Fruit fly (Drosophila melanogaster) whole organism, embryonic: ENCODE measurements around the gene ct.

Experiments used
- Bgb ChIP-seq: fragments of 200-800 bp; sonication (Bioruptor generic); IDR thresholded peaks from 2 replicates; pipeline ENCODE4 v1.3.6; 2022; ENCODE audit warnings: missing biosample characterization, missing genetic modification characterization; ENCODE audit not compliant: partially characterized antibody
- CG1024 ChIP-seq: fragments of 200-800 bp; sonication (Bioruptor generic); IDR thresholded peaks from 2 replicates; pipeline ENCODE4 v1.3.6; 2022; ENCODE audit warnings: missing biosample characterization, missing genetic modification characterization
- CG10543 ChIP-seq: fragments of 200-800 bp; sonication (Bioruptor generic); optimal IDR thresholded peaks from 3 replicates; lab custom pipeline; 2017; ENCODE audit warnings: missing biosample characterization, mild to moderate bottlenecking, missing genetic modification characterization, moderate library complexity
- CG11560 ChIP-seq: fragments of 200-800 bp; sonication (Bioruptor generic); IDR thresholded peaks from 3 replicates; pipeline ENCODE4 v1.3.6; 2022; ENCODE audit warnings: missing biosample characterization, missing genetic modification characterization
- CG12219 ChIP-seq: fragments of 200-800 bp; sonication (Bioruptor generic); optimal IDR thresholded peaks from 3 replicates; lab custom pipeline; 2018; ENCODE audit warnings: missing biosample characterization, mild to moderate bottlenecking, missing genetic modification characterization
- CG12942 ChIP-seq: fragments of 200-800 bp; sonication (Bioruptor generic); optimal IDR thresholded peaks from 3 replicates; lab custom pipeline; 2016; ENCODE audit warnings: missing biosample characterization, missing genetic modification characterization
- CG13624 ChIP-seq: fragments of 200-800 bp; sonication (Bioruptor generic); optimal IDR thresholded peaks from 2 replicates; lab custom pipeline; 2016; ENCODE audit warnings: missing biosample characterization, missing genetic modification characterization
- CG14050 ChIP-seq: fragments of 200-800 bp; sonication (Bioruptor generic); IDR thresholded peaks from 3 replicates; pipeline ENCODE4 v1.3.6; 2022; ENCODE audit warnings: missing biosample characterization, missing genetic modification characterization
- CG17385 ChIP-seq: fragments of 200-800 bp; sonication (Bioruptor generic); optimal IDR thresholded peaks from 3 replicates; lab custom pipeline; 2018; ENCODE audit warnings: missing biosample characterization, mild to moderate bottlenecking, missing genetic modification characterization
- CG17568 ChIP-seq: fragments of 200-800 bp; sonication (Bioruptor generic); optimal IDR thresholded peaks from 2 replicates; lab custom pipeline; 2018; ENCODE audit warnings: missing biosample characterization, mild to moderate bottlenecking, missing genetic modification characterization, moderate library complexity
- CG2116 ChIP-seq: fragments of 200-800 bp; sonication (Bioruptor generic); optimal IDR thresholded peaks from 3 replicates; lab custom pipeline; 2018; ENCODE audit warnings: missing biosample characterization, mild to moderate bottlenecking, missing genetic modification characterization
- CG31388 ChIP-seq: fragments of 200-800 bp; sonication (Bioruptor generic); optimal IDR thresholded peaks from 2 replicates; lab custom pipeline; 2016; ENCODE audit warnings: missing biosample characterization, missing genetic modification characterization
- CG6689 ChIP-seq: fragments of 200-800 bp; sonication (Bioruptor generic); IDR thresholded peaks from 2 replicates; pipeline ENCODE4 v1.3.6; 2022; ENCODE audit warnings: missing biosample characterization, missing genetic modification characterization
- CG7987 ChIP-seq: fragments of 200-800 bp; sonication (Bioruptor generic); optimal IDR thresholded peaks from 2 replicates; lab custom pipeline; 2018; ENCODE audit warnings: missing biosample characterization, mild to moderate bottlenecking, missing genetic modification characterization, moderate library complexity
- CG8359 ChIP-seq: fragments of 200-800 bp; sonication (Bioruptor generic); optimal IDR thresholded peaks from 2 replicates; lab custom pipeline; 2017; ENCODE audit warnings: missing biosample characterization, mild to moderate bottlenecking, missing genetic modification characterization, borderline replicate concordance
- CG8924 ChIP-seq: fragments of 200-800 bp; optimal IDR thresholded peaks from 3 replicates; lab custom pipeline; 2019; ENCODE audit warnings: missing biosample characterization, mild to moderate bottlenecking, missing genetic modification characterization, moderate library complexity
- CkIIα-i1 ChIP-seq: fragments of 200-800 bp; sonication (Bioruptor generic); IDR thresholded peaks from 2 replicates; pipeline ENCODE4 v1.3.6; 2022; ENCODE audit warnings: missing biosample characterization, missing genetic modification characterization
- Dad ChIP-seq: fragments of 200-800 bp; sonication (Bioruptor generic); optimal IDR thresholded peaks from 3 replicates; lab custom pipeline; 2016; ENCODE audit warnings: missing biosample characterization, missing genetic modification characterization
- Dbx ChIP-seq: fragments of 200-800 bp; sonication (Bioruptor generic); IDR thresholded peaks from 3 replicates; pipeline ENCODE4 v1.3.6; 2022; ENCODE audit warnings: missing biosample characterization, missing genetic modification characterization
- Dip2 ChIP-seq: fragments of 200-800 bp; sonication (Bioruptor generic); IDR thresholded peaks from 2 replicates; pipeline ENCODE4 v1.3.6; 2022; ENCODE audit warnings: missing biosample characterization, missing genetic modification characterization
- Doc2 ChIP-seq: fragments of 200-800 bp; sonication (Bioruptor generic); IDR thresholded peaks from 2 replicates; pipeline ENCODE4 v1.3.6; 2022; ENCODE audit warnings: missing biosample characterization, missing genetic modification characterization
- Doc3 ChIP-seq: fragments of 200-800 bp; sonication (Bioruptor generic); IDR thresholded peaks from 3 replicates; pipeline ENCODE4 v1.3.6; 2022; ENCODE audit warnings: missing biosample characterization, missing genetic modification characterization; ENCODE audit not compliant: partially characterized antibody
- Eip74EF ChIP-seq, 2 experiments: fragments of 200-800 bp in 1 of 2; fragments of >200 bp in 1 of 2; sonication (Bioruptor generic) in 1 of 2; optimal IDR thresholded peaks; 2 replicates each; lab custom pipeline; 2017 to 2019; ENCODE audit warnings: missing biosample characterization in 2 of 2, missing genetic modification characterization in 2 of 2, mild to moderate bottlenecking in 1 of 2, moderate library complexity in 1 of 2
- Gsc ChIP-seq: fragments of 200-800 bp; sonication (Bioruptor generic); IDR thresholded peaks from 2 replicates; pipeline ENCODE4 v1.3.6; 2022; ENCODE audit warnings: missing biosample characterization, missing genetic modification characterization
- HLH54F ChIP-seq: fragments of 200-800 bp; sonication (Bioruptor generic); optimal IDR thresholded peaks from 3 replicates; lab custom pipeline; 2016; ENCODE audit warnings: missing biosample characterization, missing genetic modification characterization
- Hr78 ChIP-seq, 2 experiments: fragments of 200-800 bp in 1 of 2; fragments of >200 bp in 1 of 2; sonication (Bioruptor generic) in 1 of 2; optimal IDR thresholded peaks; 2 replicates each; lab custom pipeline; 2017 to 2019; ENCODE audit warnings: missing biosample characterization in 2 of 2, missing genetic modification characterization in 2 of 2, mild to moderate bottlenecking in 1 of 2, moderate library complexity in 1 of 2
- Jarid2 ChIP-seq: fragments of 200-800 bp; sonication (Bioruptor generic); optimal IDR thresholded peaks from 3 replicates; lab custom pipeline; 2017; ENCODE audit warnings: mild to moderate bottlenecking, missing biosample characterization, missing genetic modification reagents, missing genetic modification characterization
- MTF-1 ChIP-seq: fragments of 200-800 bp; sonication (Bioruptor generic); optimal IDR thresholded peaks from 2 replicates; lab custom pipeline; 2018; ENCODE audit warnings: missing biosample characterization, mild to moderate bottlenecking, missing genetic modification characterization, borderline replicate concordance
- PHDP ChIP-seq: fragments of 200-800 bp; sonication (Bioruptor generic); optimal IDR thresholded peaks from 3 replicates; lab custom pipeline; 2018; ENCODE audit warnings: missing biosample characterization, mild to moderate bottlenecking, missing genetic modification characterization, moderate library complexity
- Scr ChIP-seq: fragments of 200-800 bp; sonication (Bioruptor generic); IDR thresholded peaks from 2 replicates; pipeline ENCODE4 v1.3.6; 2022; ENCODE audit warnings: missing biosample characterization, missing genetic modification characterization; ENCODE audit not compliant: partially characterized antibody
- Stat92E ChIP-seq, 3 experiments: fragments of >200 bp in 2 of 3; fragments of 200-800 bp in 1 of 3; sonication (Bioruptor generic) in 1 of 3; optimal IDR thresholded peaks; 2 replicates each; lab custom pipeline; 2017 to 2019; ENCODE audit warnings: missing biosample characterization in 3 of 3, missing genetic modification characterization in 3 of 3, mild to moderate bottlenecking in 1 of 3, moderate library complexity in 1 of 3
- YL-1 ChIP-seq: fragments of 200-800 bp; sonication (Bioruptor generic); optimal IDR thresholded peaks from 3 replicates; lab custom pipeline; 2017; ENCODE audit warnings: missing biosample characterization, mild to moderate bottlenecking, missing genetic modification characterization
- br ChIP-seq: fragments of >200 bp; optimal IDR thresholded peaks from 2 replicates; lab custom pipeline; 2017
- cad ChIP-seq: fragments of >200 bp; optimal IDR thresholded peaks from 2 replicates; lab custom pipeline; 2017; ENCODE audit warnings: missing biosample characterization, missing genetic modification characterization
- croc ChIP-seq: fragments of 200-800 bp; sonication (Bioruptor generic); conservative IDR thresholded peaks from 3 replicates; pipeline ENCODE4 v1.3.6; 2022; ENCODE audit warnings: missing biosample characterization, missing genetic modification characterization
- cwo ChIP-seq: fragments of 200-800 bp; sonication (Bioruptor generic); optimal IDR thresholded peaks from 3 replicates; lab custom pipeline; 2017; ENCODE audit warnings: missing biosample characterization, missing genetic modification characterization, mild to moderate bottlenecking, moderate library complexity, missing genetic modification reagents
- ftz-f1 ChIP-seq: fragments of 200-800 bp; sonication (Bioruptor generic); optimal IDR thresholded peaks from 2 replicates; lab custom pipeline; 2016; ENCODE audit warnings: missing biosample characterization, missing genetic modification characterization
- kni ChIP-seq: fragments of 200-800 bp; sonication (Bioruptor generic); optimal IDR thresholded peaks from 3 replicates; lab custom pipeline; 2017; ENCODE audit warnings: mild to moderate bottlenecking, missing biosample characterization, missing genetic modification reagents, missing genetic modification characterization
- lab ChIP-seq: fragments of 200-800 bp; sonication (Bioruptor generic); optimal IDR thresholded peaks from 3 replicates; lab custom pipeline; 2017; ENCODE audit warnings: missing biosample characterization, missing genetic modification characterization, mild to moderate bottlenecking, moderate library complexity, missing genetic modification reagents
- lmd ChIP-seq: fragments of 200-800 bp; sonication (Bioruptor generic); IDR thresholded peaks from 2 replicates; pipeline ENCODE4 v1.3.6; 2022; ENCODE audit warnings: missing biosample characterization, missing genetic modification characterization
- lola ChIP-seq, 3 experiments: fragments of >200 bp in 2 of 3; fragments of 200-800 bp in 1 of 3; sonication (Bioruptor generic) in 1 of 3; optimal IDR thresholded peaks; 2 replicates each; lab custom pipeline; 2017 to 2019; ENCODE audit warnings: missing biosample characterization in 3 of 3, missing genetic modification characterization in 3 of 3, mild to moderate bottlenecking in 1 of 3, moderate library complexity in 1 of 3
- nerfin-2 ChIP-seq: fragments of 200-800 bp; sonication (Bioruptor generic); IDR thresholded peaks from 2 replicates; pipeline ENCODE4 v1.3.6; 2022; ENCODE audit warnings: missing biosample characterization, missing genetic modification characterization; ENCODE audit not compliant: partially characterized antibody
- pita ChIP-seq: fragments of 200-800 bp; sonication (Bioruptor generic); optimal IDR thresholded peaks from 2 replicates; lab custom pipeline; 2017; ENCODE audit warnings: missing biosample characterization, mild to moderate bottlenecking, missing genetic modification characterization
- seq ChIP-seq: fragments of 200-800 bp; sonication (Bioruptor generic); IDR thresholded peaks from 2 replicates; pipeline ENCODE4 v1.3.6; 2022; ENCODE audit warnings: missing biosample characterization, missing genetic modification characterization
- sim ChIP-seq: fragments of 200-800 bp; sonication (Bioruptor generic); IDR thresholded peaks from 2 replicates; pipeline ENCODE4 v1.3.6; 2022; ENCODE audit warnings: missing biosample characterization, missing genetic modification characterization
- tll ChIP-seq, 2 experiments: fragments of 200-800 bp in 1 of 2; fragments of >200 bp in 1 of 2; sonication (Bioruptor generic) in 1 of 2; optimal IDR thresholded peaks; 2 replicates each; lab custom pipeline; 2017 to 2019; ENCODE audit warnings: missing biosample characterization in 2 of 2, missing genetic modification characterization in 2 of 2, mild to moderate bottlenecking in 1 of 2, moderate library complexity in 1 of 2
- vfl ChIP-seq: fragments of 200-800 bp; sonication (Bioruptor generic); optimal IDR thresholded peaks from 2 replicates; lab custom pipeline; 2016; ENCODE audit warnings: missing biosample characterization, missing genetic modification characterization
- vnd ChIP-seq: fragments of 200-800 bp; sonication (Bioruptor generic); IDR thresholded peaks from 3 replicates; pipeline ENCODE4 v1.3.6; 2022; ENCODE audit warnings: missing biosample characterization, missing genetic modification characterization; ENCODE audit not compliant: partially characterized antibody
- z ChIP-seq: fragments of 200-800 bp; sonication (Bioruptor generic); IDR thresholded peaks from 3 replicates; pipeline ENCODE4 v1.3.6; 2022; ENCODE audit warnings: missing biosample characterization, missing genetic modification characterization

Gene ct

DNA sequence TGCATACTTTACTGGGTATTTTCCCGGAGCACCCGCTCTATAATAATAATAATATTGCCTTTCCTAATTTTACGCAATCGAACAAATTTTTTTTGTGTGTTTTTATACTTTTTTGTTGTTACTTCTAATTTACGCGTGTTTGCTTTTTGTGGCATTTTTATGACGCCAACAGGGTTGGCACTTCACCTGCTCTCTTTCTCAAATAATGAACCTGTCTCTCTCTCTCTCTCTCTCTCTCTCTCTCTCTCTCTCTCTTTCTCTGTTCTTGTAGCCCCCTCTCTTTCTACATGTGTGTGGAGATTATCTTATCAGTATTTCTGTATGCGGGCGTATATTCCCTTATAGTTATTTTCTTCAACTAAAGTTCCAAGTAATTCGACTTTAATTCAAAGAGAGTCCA lies 82.5 kb downstream of the ct start (continued):
- TF ChIP-seq CG13624 (GFP tag; lab: Kevin White, UChicago), result peak; percentile 21
- no peak for TF ChIP-seq z
- TF ChIP-seq tll (GFP tag; optimal IDR thresholded peaks at IDR 0.05; lab: Kevin White, UChicago), result no peak
- TF ChIP-seq CG7987 (GFP tag; lab: Kevin White, UChicago), result peak; percentile 46
- peak; percentile 72 for TF ChIP-seq CG17385 (GFP tag; lab: Kevin White, UChicago)
- TF ChIP-seq YL-1 (GFP tag; lab: Kevin White, UChicago), result peak; percentile 46
- no peak for TF ChIP-seq Hr78 (GFP tag; optimal IDR thresholded peaks at IDR 0.05; lab: Kevin White, UChicago)
- TF ChIP-seq CG12942 (GFP tag; lab: Kevin White, UChicago), result no peak
- TF ChIP-seq cad (GFP tag; lab: Kevin White, UChicago), result no peak
- TF ChIP-seq ftz-f1 (GFP tag; lab: Kevin White, UChicago), result no peak
- no peak for TF ChIP-seq CkIIα-i1
- no peak for TF ChIP-seq lmd (GFP tag; lab: Robert Waterston, UW)
- TF ChIP-seq Gsc (GFP tag; lab: Robert Waterston, UW), result no peak
- TF ChIP-seq CG8924 (tag; lab: Kevin White, UChicago), result peak; percentile 31
- no peak for TF ChIP-seq cwo
- TF ChIP-seq CG11560, result no peak
- no peak for TF ChIP-seq CG1024
- peak; percentile 44 for TF ChIP-seq Jarid2 (GFP tag; lab: Kevin White, UChicago)
- no peak for TF ChIP-seq Dad (GFP tag; lab: Kevin White, UChicago)
- TF ChIP-seq vnd (GFP tag; lab: Robert Waterston, UW), result no peak
- TF ChIP-seq Doc2 (GFP tag; lab: Robert Waterston, UW), result no peak
- TF ChIP-seq CG31388 (GFP tag; lab: Kevin White, UChicago), result no peak
- TF ChIP-seq nerfin-2 (GFP tag; lab: Robert Waterston, UW), result no peak
- TF ChIP-seq Stat92E (GFP tag; optimal IDR thresholded peaks at IDR 0.05; lab: Kevin White, UChicago), result no peak
- TF ChIP-seq HLH54F (GFP tag; lab: Kevin White, UChicago), result no peak
- TF ChIP-seq seq (GFP tag; lab: Robert Waterston, UW), result no peak; the same call in 1 of the 2 replicates
- TF ChIP-seq kni (GFP tag; lab: Kevin White, UChicago), result no peak
- TF ChIP-seq sim (GFP tag; lab: Robert Waterston, UW), result 0 out of 2 replicates have a peak, but pooled peaks have one; percentile 17
- peak; percentile 37; the same call in 1 of the 3 replicates for TF ChIP-seq CG14050 (GFP tag; lab: Robert Waterston, UW)
- TF ChIP-seq Dip2 (GFP tag; lab: Robert Waterston, UW), result no peak
- TF ChIP-seq CG6689 (GFP tag; lab: Robert Waterston, UW), result no peak
- TF ChIP-seq lab (GFP tag; lab: Kevin White, UChicago), result peak; percentile 79
- peak; percentile 68 for TF ChIP-seq PHDP
- TF ChIP-seq pita (GFP tag; lab: Kevin White, UChicago), result no peak
- TF ChIP-seq vfl, result no peak
- peak; percentile 54 for TF ChIP-seq CG12219 (GFP tag; lab: Kevin White, UChicago)
- TF ChIP-seq lola (GFP tag; optimal IDR thresholded peaks at IDR 0.05; lab: Kevin White, UChicago), result peak in 1 of 3 experiments; percentile 15
- TF ChIP-seq Scr (GFP tag; lab: Robert Waterston, UW), result no peak; the same call in 1 of the 2 replicates
- peak; percentile 56; the same call in 1 of the 3 replicates for TF ChIP-seq Dbx (GFP tag; lab: Robert Waterston, UW)
- TF ChIP-seq CG17568 (GFP tag; lab: Kevin White, UChicago), result peak; percentile 74
- no peak for TF ChIP-seq Bgb (GFP tag; lab: Robert Waterston, UW)
- no peak for TF ChIP-seq Doc3
- TF ChIP-seq CG10543 (GFP tag; lab: Kevin White, UChicago), result peak; percentile 57
- TF ChIP-seq br, result no peak
- TF ChIP-seq CG8359 (GFP tag; lab: Kevin White, UChicago), result peak; percentile 42
- TF ChIP-seq croc (GFP tag; lab: Robert Waterston, UW), result no peak
- peak; percentile 85 for TF ChIP-seq MTF-1
- no peak for TF ChIP-seq Eip74EF (GFP tag; optimal IDR thresholded peaks at IDR 0.05; lab: Kevin White, UChicago)
- TF ChIP-seq CG2116 (GFP tag; lab: Kevin White, UChicago), result peak; percentile 10
